Worm (Caenorhabditis elegans): Measurements from ENCODE around the gene C29F5.8.

DNA sequence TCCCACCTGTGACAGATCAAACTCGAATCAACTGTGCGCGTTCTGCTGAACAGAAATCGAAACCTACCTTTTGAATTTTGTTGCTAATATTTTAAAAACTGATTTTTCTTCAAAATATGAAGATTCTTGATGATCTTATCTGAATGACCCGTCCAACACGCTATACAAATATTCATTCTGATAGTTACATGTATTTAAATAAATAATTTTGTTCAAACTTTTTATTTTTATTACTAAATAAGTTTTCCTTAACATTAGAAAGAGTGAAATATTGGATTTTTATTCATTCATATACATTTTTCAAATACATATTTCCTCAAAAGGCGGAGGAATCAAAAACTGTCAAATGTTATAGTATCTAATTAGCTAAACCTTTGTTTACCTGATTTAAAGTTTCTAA, 38.2 kb upstream of the C29F5.8 start, which contains the start of gene F13H8.8:
- TF ChIP-seq unc-130 (GFP tag; optimal IDR thresholded peaks at IDR 0.05) (no peak), ama-1 (optimal IDR thresholded peaks at IDR 0.05) (no peak), egl-27 (tag; optimal IDR thresholded peaks at IDR 0.05) (no peak)

Data from whole organism, L4 larva.